2 worm cellular contexts compared by ENCODE assay signal in the genomic region with DNA sequence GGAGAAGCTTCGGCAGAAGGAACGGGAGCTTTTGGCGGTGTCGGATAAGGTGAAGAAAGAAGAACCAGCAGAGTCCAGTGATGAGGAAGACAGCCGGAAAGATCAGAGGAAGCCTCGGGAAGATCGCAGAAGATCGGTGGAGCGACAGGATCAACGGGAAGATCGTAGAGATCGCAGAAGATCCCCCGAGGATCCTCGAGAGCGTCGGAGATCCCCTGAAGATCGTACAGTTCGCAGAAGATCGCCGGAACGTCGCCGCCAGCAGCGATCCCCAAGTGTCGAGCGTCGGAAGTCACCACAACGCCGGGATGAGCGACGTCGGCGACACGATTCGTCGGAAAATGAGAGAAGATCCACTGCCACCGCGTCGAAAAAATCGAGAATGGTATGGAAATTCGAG.
TF ChIP-seq lines count a peak whose summit lies in the region.

No protein-coding gene starts in this region.

TF ChIP-seq in whole organism, L4 larva, 104 proteins besides CTCF, POLR2A, EP300 and RAD21:
- TF ChIP-seq set-16 (GFP tag; IDR thresholded peaks at IDR 0.05; lab: Robert Waterston, UW) (peak; percentile 88), fos-1 (tag; optimal IDR thresholded peaks at IDR 0.05; lab: Kevin White, UChicago) (no peak)

TF ChIP-seq in whole organism, young adult, 124 proteins besides CTCF, POLR2A, EP300 and RAD21:
- TF ChIP-seq bed-1 (GFP tag; IDR thresholded peaks at IDR 0.05; lab: Robert Waterston, UW) (no peak), F52B5.7 (tag; optimal IDR thresholded peaks at IDR 0.05; lab: Kevin White, UChicago) (no peak), nhr-120 (GFP tag; IDR thresholded peaks at IDR 0.05; lab: Robert Waterston, UW) (no peak), B0019.2 (GFP tag; conservative IDR thresholded peaks at IDR 0.05; lab: Robert Waterston, UW) (no peak), zfh-2 (GFP tag; conservative IDR thresholded peaks at IDR 0.05; lab: Robert Waterston, UW) (peak; percentile 45; the same call in 1 of the 2 replicates), nhr-179 (tag; optimal IDR thresholded peaks at IDR 0.05; lab: Kevin White, UChicago) (no peak), attf-5 (GFP tag; optimal IDR thresholded peaks at IDR 0.05; lab: Kevin White, UChicago) (no peak), F57A8.1 (GFP tag; optimal IDR thresholded peaks at IDR 0.05; lab: Kevin White, UChicago) (no peak), egrh-3 (GFP tag; IDR thresholded peaks at IDR 0.05; lab: Robert Waterston, UW) (peak; percentile 57; the same call in 1 of the 2 replicates), ztf-25 (GFP tag; IDR thresholded peaks at IDR 0.05; lab: Robert Waterston, UW) (no peak), egl-18 (GFP tag; IDR thresholded peaks at IDR 0.05; lab: Robert Waterston, UW) (no peak), mel-28 (tag; optimal IDR thresholded peaks at IDR 0.05; lab: Kevin White, UChicago; ENCODE audit: borderline replicate concordance) (no peak), bed-2 (GFP tag; IDR thresholded peaks at IDR 0.05; lab: Robert Waterston, UW) (no peak), let-526 (GFP tag; IDR thresholded peaks at IDR 0.05; lab: Robert Waterston, UW) (no peak), atf-7 (tag; optimal IDR thresholded peaks at IDR 0.05; lab: Kevin White, UChicago) (no peak), lin-35 (GFP tag; optimal IDR thresholded peaks at IDR 0.05; lab: Kevin White, UChicago) (no peak), ets-4 (GFP tag; optimal IDR thresholded peaks at IDR 0.05; lab: Kevin White, UChicago) (no peak)
